Fruit fly (Drosophila melanogaster) whole organism, embryonic: ENCODE measurements around the gene CG14221.
A peak's percentile ranks its signal among the peaks of the same experiment; 100 is the strongest.

Experiments
- Adf1 ChIP-seq: fragments of 200-800 bp; sonication (Bioruptor generic); IDR thresholded peaks from 2 replicates; pipeline ENCODE4 v1.3.6; 2022; ENCODE audit warnings: missing biosample characterization, missing genetic modification characterization
- Atf3 ChIP-seq: fragments of 200-800 bp; sonication (Bioruptor generic); optimal IDR thresholded peaks from 3 replicates; lab custom pipeline; 2016; ENCODE audit warnings: missing biosample characterization, missing genetic modification characterization
- CG10462 ChIP-seq: fragments of 200-800 bp; sonication (Bioruptor generic); optimal IDR thresholded peaks from 2 replicates; lab custom pipeline; 2016; ENCODE audit warnings: missing biosample characterization, missing genetic modification characterization
- CG11093 ChIP-seq: fragments of 200-800 bp; sonication (Bioruptor generic); IDR thresholded peaks from 3 replicates; pipeline ENCODE4 v1.3.6; 2022; ENCODE audit warnings: missing biosample characterization, missing genetic modification characterization
- CG14667 ChIP-seq: fragments of 200-800 bp; sonication (Bioruptor generic); IDR thresholded peaks from 2 replicates; pipeline ENCODE4 v1.3.6; 2022; ENCODE audit warnings: missing biosample characterization, missing genetic modification characterization
- CG17359 ChIP-seq: fragments of 200-800 bp; sonication (Bioruptor generic); optimal IDR thresholded peaks from 3 replicates; lab custom pipeline; 2018; ENCODE audit warnings: missing biosample characterization, mild to moderate bottlenecking, missing genetic modification characterization, moderate library complexity
- CG17912 ChIP-seq: fragments of 200-800 bp; sonication (Bioruptor generic); optimal IDR thresholded peaks from 2 replicates; lab custom pipeline; 2018; ENCODE audit warnings: missing biosample characterization, mild to moderate bottlenecking, missing genetic modification characterization
- CG18476 ChIP-seq: fragments of 200-800 bp; sonication (Bioruptor generic); optimal IDR thresholded peaks from 2 replicates; lab custom pipeline; 2016; ENCODE audit warnings: missing biosample characterization, mild to moderate bottlenecking, missing genetic modification characterization
- CG5245 ChIP-seq: fragments of 200-800 bp; sonication (Bioruptor generic); optimal IDR thresholded peaks from 3 replicates; lab custom pipeline; 2016; ENCODE audit warnings: missing biosample characterization, missing genetic modification characterization
- CG7372 ChIP-seq: fragments of 200-800 bp; sonication (Bioruptor generic); IDR thresholded peaks from 2 replicates; pipeline ENCODE4 v1.3.6; 2022; ENCODE audit warnings: missing biosample characterization, missing genetic modification characterization
- CG9437 ChIP-seq: fragments of 200-800 bp; sonication (Bioruptor generic); optimal IDR thresholded peaks from 2 replicates; lab custom pipeline; 2018; ENCODE audit warnings: missing biosample characterization, mild to moderate bottlenecking, missing genetic modification characterization
- CG9932 ChIP-seq: fragments of 200-800 bp; sonication (Bioruptor generic); IDR thresholded peaks from 2 replicates; pipeline ENCODE4 v1.3.6; 2022; ENCODE audit warnings: missing biosample characterization, missing genetic modification characterization
- CkIIα-i1 ChIP-seq: fragments of 200-800 bp; sonication (Bioruptor generic); IDR thresholded peaks from 2 replicates; pipeline ENCODE4 v1.3.6; 2022; ENCODE audit warnings: missing biosample characterization, missing genetic modification characterization
- Dad ChIP-seq: fragments of 200-800 bp; sonication (Bioruptor generic); optimal IDR thresholded peaks from 3 replicates; lab custom pipeline; 2016; ENCODE audit warnings: missing biosample characterization, missing genetic modification characterization
- Dip2 ChIP-seq: fragments of 200-800 bp; sonication (Bioruptor generic); IDR thresholded peaks from 2 replicates; pipeline ENCODE4 v1.3.6; 2022; ENCODE audit warnings: missing biosample characterization, missing genetic modification characterization
- Ets65A ChIP-seq: fragments of 200-800 bp; sonication (Bioruptor generic); peaks from one replicate; lab custom pipeline; 2016; ENCODE audit warnings: missing biosample characterization, missing genetic modification characterization
- Fer3 ChIP-seq: fragments of 200-800 bp; sonication (Bioruptor generic); optimal IDR thresholded peaks from 2 replicates; lab custom pipeline; 2018; ENCODE audit warnings: missing biosample characterization, mild to moderate bottlenecking, missing genetic modification characterization, moderate library complexity
- HmgD ChIP-seq: fragments of 200-800 bp; sonication (Bioruptor generic); optimal IDR thresholded peaks from 3 replicates; lab custom pipeline; 2016; ENCODE audit warnings: missing biosample characterization, missing genetic modification characterization
- MESR4 ChIP-seq: fragments of 200-800 bp; sonication (Bioruptor generic); optimal IDR thresholded peaks from 2 replicates; lab custom pipeline; 2018; ENCODE audit warnings: missing biosample characterization, mild to moderate bottlenecking, missing genetic modification characterization, moderate library complexity
- Mad ChIP-seq: fragments of 200-800 bp; sonication (Bioruptor generic); optimal IDR thresholded peaks from 2 replicates; lab custom pipeline; 2016; ENCODE audit warnings: missing biosample characterization, missing genetic modification characterization
- Oli ChIP-seq: fragments of 200-800 bp; sonication (Bioruptor generic); optimal IDR thresholded peaks from 2 replicates; lab custom pipeline; 2018; ENCODE audit warnings: missing biosample characterization, mild to moderate bottlenecking, missing genetic modification characterization, moderate library complexity
- PHDP ChIP-seq: fragments of 200-800 bp; sonication (Bioruptor generic); optimal IDR thresholded peaks from 3 replicates; lab custom pipeline; 2018; ENCODE audit warnings: missing biosample characterization, mild to moderate bottlenecking, missing genetic modification characterization, moderate library complexity
- Scr ChIP-seq: fragments of 200-800 bp; sonication (Bioruptor generic); IDR thresholded peaks from 2 replicates; pipeline ENCODE4 v1.3.6; 2022; ENCODE audit warnings: missing biosample characterization, missing genetic modification characterization; ENCODE audit not compliant: partially characterized antibody
- Side ChIP-seq: fragments of 200-800 bp; sonication (Bioruptor generic); optimal IDR thresholded peaks from 2 replicates; lab custom pipeline; 2016; ENCODE audit warnings: missing biosample characterization, missing genetic modification characterization
- Sox102F ChIP-seq: fragments of 200-800 bp; sonication (Bioruptor generic); optimal IDR thresholded peaks from 2 replicates; lab custom pipeline; 2018; ENCODE audit warnings: missing biosample characterization, mild to moderate bottlenecking, missing genetic modification characterization, moderate library complexity
- Spps ChIP-seq: fragments of 200-800 bp; sonication (Bioruptor generic); optimal IDR thresholded peaks from 2 replicates; lab custom pipeline; 2018; ENCODE audit warnings: missing biosample characterization, mild to moderate bottlenecking, missing genetic modification characterization
- Taf1 ChIP-seq: fragments of 200-800 bp; sonication (Bioruptor generic); IDR thresholded peaks from 2 replicates; pipeline ENCODE4 v1.3.6; 2022; ENCODE audit warnings: missing biosample characterization, missing genetic modification characterization
- Usf ChIP-seq: fragments of 200-800 bp; sonication (Bioruptor generic); optimal IDR thresholded peaks from 2 replicates; lab custom pipeline; 2017; ENCODE audit warnings: missing genotype, missing biosample characterization, missing genetic modification characterization
- ap ChIP-seq: fragments of 200-800 bp; sonication (Bioruptor generic); IDR thresholded peaks from 2 replicates; pipeline ENCODE4 v1.3.6; 2022; ENCODE audit warnings: missing biosample characterization, missing genetic modification characterization
- ara ChIP-seq: fragments of 200-800 bp; sonication (Bioruptor generic); IDR thresholded peaks from 2 replicates; pipeline ENCODE4 v1.3.6; 2022; ENCODE audit warnings: missing biosample characterization, missing genetic modification characterization
- ash1 ChIP-seq: fragments of 200-800 bp; sonication (Bioruptor generic); optimal IDR thresholded peaks from 2 replicates; lab custom pipeline; 2018; ENCODE audit warnings: missing biosample characterization, mild to moderate bottlenecking, missing genetic modification characterization
- az2 ChIP-seq: fragments of 200-800 bp; sonication (Bioruptor generic); optimal IDR thresholded peaks from 3 replicates; lab custom pipeline; 2016; ENCODE audit warnings: missing biosample characterization, missing genetic modification characterization
- caup ChIP-seq: fragments of 200-800 bp; sonication (Bioruptor generic); optimal IDR thresholded peaks from 3 replicates; lab custom pipeline; 2017; ENCODE audit warnings: missing biosample characterization, mild to moderate bottlenecking, missing genetic modification characterization, moderate library complexity; ENCODE audit not compliant: severe bottlenecking
- chif ChIP-seq, 2 experiments: fragments of 200-800 bp; sonication (Bioruptor generic); optimal IDR thresholded peaks; 3 replicates each; lab custom pipeline; 2016; ENCODE audit warnings: missing biosample characterization in 2 of 2, missing genetic modification characterization in 2 of 2
- crp ChIP-seq, 2 experiments: fragments of 200-800 bp; sonication (Bioruptor generic); optimal IDR thresholded peaks; 2 replicates in 1 of 2; 3 replicates in 1 of 2; lab custom pipeline; 2017; ENCODE audit warnings: missing biosample characterization in 2 of 2, missing genetic modification characterization in 2 of 2, mild to moderate bottlenecking in 1 of 2, moderate library complexity in 1 of 2
- disco-r ChIP-seq: fragments of 200-800 bp; sonication (Bioruptor generic); optimal IDR thresholded peaks from 2 replicates; lab custom pipeline; 2016; ENCODE audit warnings: missing biosample characterization, missing genetic modification characterization
- ewg ChIP-seq: fragments of 200-800 bp; sonication (Bioruptor generic); optimal IDR thresholded peaks from 3 replicates; lab custom pipeline; 2017; ENCODE audit warnings: mild to moderate bottlenecking, missing biosample characterization, missing genetic modification reagents, missing genetic modification characterization
- fd64A ChIP-seq: fragments of 200-800 bp; sonication (Bioruptor generic); optimal IDR thresholded peaks from 3 replicates; lab custom pipeline; 2018; ENCODE audit warnings: missing biosample characterization, mild to moderate bottlenecking, missing genetic modification characterization
- gt ChIP-seq: fragments of 200-800 bp; sonication (Bioruptor generic); IDR thresholded peaks from 2 replicates; pipeline ENCODE4 v1.3.6; 2022; ENCODE audit warnings: missing biosample characterization, missing genetic modification characterization
- hbn ChIP-seq: fragments of 200-800 bp; sonication (Bioruptor generic); IDR thresholded peaks from 2 replicates; pipeline ENCODE4 v1.3.6; 2022; ENCODE audit warnings: missing biosample characterization, missing genetic modification characterization; ENCODE audit not compliant: partially characterized antibody
- hth ChIP-seq: fragments of >200 bp; optimal IDR thresholded peaks from 2 replicates; lab custom pipeline; 2017; ENCODE audit warnings: inconsistent platforms
- knrl ChIP-seq: fragments of 200-800 bp; sonication (Bioruptor generic); IDR thresholded peaks from 3 replicates; pipeline ENCODE4 v1.3.6; 2022; ENCODE audit warnings: missing biosample characterization, missing genetic modification characterization; ENCODE audit not compliant: partially characterized antibody
- lbe ChIP-seq: fragments of 200-800 bp; sonication (Bioruptor generic); optimal IDR thresholded peaks from 2 replicates; lab custom pipeline; 2016; ENCODE audit warnings: missing biosample characterization, mild to moderate bottlenecking, missing genetic modification characterization
- lilli ChIP-seq: fragments of 200-800 bp; sonication (Bioruptor generic); optimal IDR thresholded peaks from 3 replicates; lab custom pipeline; 2016; ENCODE audit warnings: missing biosample characterization, missing genetic modification characterization
- mam ChIP-seq: fragments of 200-800 bp; sonication (Bioruptor generic); optimal IDR thresholded peaks from 3 replicates; lab custom pipeline; 2016; ENCODE audit warnings: missing biosample characterization, missing genetic modification characterization
- nerfin-1 ChIP-seq: fragments of 200-800 bp; sonication (Bioruptor generic); optimal IDR thresholded peaks from 3 replicates; lab custom pipeline; 2019; ENCODE audit warnings: missing biosample characterization, mild to moderate bottlenecking, missing genetic modification characterization, moderate library complexity
- otp ChIP-seq: fragments of 200-800 bp; sonication (Bioruptor generic); IDR thresholded peaks from 3 replicates; pipeline ENCODE4, ENCODE4 v1.3.6; 2022; ENCODE audit warnings: missing biosample characterization, missing genetic modification characterization
- sens ChIP-seq: fragments of 200-800 bp; sonication (Bioruptor generic); peaks from one replicate; lab custom pipeline; 2016; ENCODE audit warnings: missing biosample characterization, missing genetic modification characterization
- slp2 ChIP-seq: fragments of 200-800 bp; sonication (Bioruptor generic); optimal IDR thresholded peaks from 2 replicates; lab custom pipeline; 2016; ENCODE audit warnings: missing biosample characterization, missing genetic modification characterization
- sqz ChIP-seq: fragments of 200-800 bp; sonication (Bioruptor generic); optimal IDR thresholded peaks from 3 replicates; lab custom pipeline; 2018; ENCODE audit warnings: missing biosample characterization, mild to moderate bottlenecking, missing genetic modification characterization
- tio ChIP-seq: fragments of 200-800 bp; sonication (Bioruptor generic); optimal IDR thresholded peaks from 2 replicates; lab custom pipeline; 2017; ENCODE audit warnings: missing biosample characterization, missing genetic modification characterization, inconsistent platforms
- tna ChIP-seq: fragments of 200-800 bp; sonication (Bioruptor generic); IDR thresholded peaks from 2 replicates; pipeline ENCODE4 v1.3.6; 2022; ENCODE audit warnings: missing biosample characterization, missing genetic modification characterization; ENCODE audit not compliant: partially characterized antibody

CG14221 gene

DNA sequence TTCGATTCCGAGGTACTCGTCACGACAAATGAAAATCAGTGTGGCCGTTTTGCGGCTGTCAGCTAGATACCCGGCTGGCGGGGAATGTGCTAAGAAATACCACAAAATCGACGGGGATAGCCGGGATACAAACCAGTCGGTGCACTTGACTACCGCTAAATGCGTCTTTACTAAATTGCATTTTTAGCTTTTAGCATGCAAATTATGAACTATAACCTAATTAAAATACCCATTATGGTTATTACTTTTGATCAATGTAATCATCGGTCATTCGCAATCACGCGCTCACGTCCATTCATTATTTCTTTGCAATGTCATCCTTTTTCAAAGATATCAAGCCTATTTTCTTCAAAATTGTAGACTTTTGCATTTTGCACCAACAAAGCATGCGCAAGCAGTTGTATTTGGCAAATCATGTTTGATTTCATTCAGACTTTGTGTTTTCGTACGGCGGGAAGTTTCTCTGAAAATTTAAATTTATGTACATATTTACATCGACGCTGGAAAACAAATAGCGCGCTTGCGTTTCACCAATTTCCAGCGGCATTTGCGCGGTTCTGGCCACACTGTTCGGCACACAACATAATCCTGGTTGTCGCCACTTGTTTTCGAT is 17.4 kb upstream of the CG14221 start, which contains the start of gene Rcd-1 (continued):
- no peak for TF ChIP-seq CG17359 (tag; lab: Kevin White, UChicago)
- TF ChIP-seq HmgD: no peak
- no peak for TF ChIP-seq Side (GFP tag; lab: Kevin White, UChicago)
- no peak for TF ChIP-seq CG10462 (GFP tag; lab: Kevin White, UChicago)
- TF ChIP-seq CG9437 (GFP tag; lab: Kevin White, UChicago): no peak
- no peak for TF ChIP-seq chif (GFP tag; optimal IDR thresholded peaks at IDR 0.05; lab: Kevin White, UChicago)
- TF ChIP-seq Atf3 (GFP tag; lab: Kevin White, UChicago): no peak
- TF ChIP-seq sens (GFP tag; lab: Kevin White, UChicago): peak; percentile 66
- no peak for TF ChIP-seq nerfin-1 (tag; lab: Kevin White, UChicago)
- no peak for TF ChIP-seq lilli (GFP tag; lab: Kevin White, UChicago)
- no peak for TF ChIP-seq Dad (GFP tag; lab: Kevin White, UChicago)
- TF ChIP-seq CkIIα-i1 (GFP tag; lab: Robert Waterston, UW): no peak
- no peak; the same call in 1 of the 2 replicates for TF ChIP-seq CG9932 (GFP tag; lab: Robert Waterston, UW)
- no peak; the same call in 2 of the 3 replicates for TF ChIP-seq knrl (GFP tag; lab: Robert Waterston, UW)
- no peak for TF ChIP-seq sqz
- TF ChIP-seq crp (GFP tag; optimal IDR thresholded peaks at IDR 0.05; lab: Kevin White, UChicago): no peak
- no peak for TF ChIP-seq Scr (GFP tag; lab: Robert Waterston, UW)
- no peak for TF ChIP-seq Sox102F (GFP tag; lab: Kevin White, UChicago)
- TF ChIP-seq PHDP (tag; lab: Kevin White, UChicago): no peak
- TF ChIP-seq tio (GFP tag; lab: Kevin White, UChicago): no peak
- TF ChIP-seq CG14667 (GFP tag; lab: Robert Waterston, UW): no peak
- TF ChIP-seq hth (lab: Kevin White, UChicago): no peak
- no peak for TF ChIP-seq lbe (GFP tag; lab: Kevin White, UChicago)
- no peak for TF ChIP-seq Dip2 (GFP tag; lab: Robert Waterston, UW)
- TF ChIP-seq slp2 (GFP tag; lab: Kevin White, UChicago): no peak
- peak; percentile 63 for TF ChIP-seq ewg (GFP tag; lab: Kevin White, UChicago)
- TF ChIP-seq disco-r (GFP tag; lab: Kevin White, UChicago): no peak
- TF ChIP-seq Fer3 (tag; lab: Kevin White, UChicago): no peak
- TF ChIP-seq Ets65A (GFP tag; lab: Kevin White, UChicago): no peak
- no peak for TF ChIP-seq ara
- TF ChIP-seq CG18476 (GFP tag; lab: Kevin White, UChicago): no peak
- no peak for TF ChIP-seq CG7372 (GFP tag; lab: Robert Waterston, UW)
- TF ChIP-seq tna (GFP tag; lab: Robert Waterston, UW): no peak
- no peak for TF ChIP-seq az2 (GFP tag; lab: Kevin White, UChicago)
- TF ChIP-seq Adf1: no peak
- TF ChIP-seq ash1: no peak
- no peak for TF ChIP-seq caup
- TF ChIP-seq MESR4 (GFP tag; lab: Kevin White, UChicago): no peak
- TF ChIP-seq Usf (GFP tag; lab: Kevin White, UChicago): no peak
- no peak for TF ChIP-seq Spps (tag; lab: Kevin White, UChicago)
- TF ChIP-seq Taf1 (GFP tag; lab: Robert Waterston, UW): no peak
- no peak for TF ChIP-seq Mad (GFP tag; lab: Kevin White, UChicago)
- TF ChIP-seq Oli (tag; lab: Kevin White, UChicago): no peak
- no peak for TF ChIP-seq CG17912 (GFP tag; lab: Kevin White, UChicago)
- TF ChIP-seq fd64A (GFP tag; lab: Kevin White, UChicago): no peak
- no peak for TF ChIP-seq gt
- no peak for TF ChIP-seq ap (GFP tag; lab: Robert Waterston, UW)
- TF ChIP-seq CG5245 (GFP tag; lab: Kevin White, UChicago): no peak
- TF ChIP-seq otp: no peak
- no peak for TF ChIP-seq hbn (GFP tag; lab: Robert Waterston, UW)
- TF ChIP-seq mam (GFP tag; lab: Kevin White, UChicago): no peak
- TF ChIP-seq CG11093: no peak
